Worm (Caenorhabditis elegans) whole organism, young adult: ENCODE measurements around the gene xbp-1.

Experiments used
- B0035.1 ChIP-seq: sonication (generic microtip); optimal IDR thresholded peaks from 2 replicates; lab custom pipeline; 2016; ENCODE audit warnings: missing genetic modification characterization, mild to moderate bottlenecking, missing compliant biosample characterization, missing genotype, missing genetic modification reagents
- C17E4.6 ChIP-seq: fragments of 200-800 bp; sonication (Bioruptor generic); IDR thresholded peaks from 2 replicates; pipeline ENCODE4 v1.3.6; 2022; ENCODE audit warnings: missing genetic modification reagents, missing genetic modification characterization, missing compliant biosample characterization
- F10E7.11 ChIP-seq: sonication (generic microtip); optimal IDR thresholded peaks from 2 replicates; lab custom pipeline; 2017; ENCODE audit warnings: mild to moderate bottlenecking, missing genetic modification characterization, moderate library complexity, missing compliant biosample characterization
- F22D6.2 ChIP-seq: sonication (generic microtip); optimal IDR thresholded peaks from 2 replicates; lab custom pipeline; 2016; ENCODE audit warnings: mild to moderate bottlenecking, missing genetic modification characterization, missing compliant biosample characterization
- F55B11.4 ChIP-seq: sonication (generic microtip); optimal IDR thresholded peaks from 2 replicates; lab custom pipeline; 2016; ENCODE audit warnings: missing compliant biosample characterization, missing genetic modification characterization, borderline replicate concordance; ENCODE audit not compliant: insufficient read depth
- T07F8.4 ChIP-seq: sonication (generic microtip); optimal IDR thresholded peaks from 2 replicates; lab custom pipeline; 2016; ENCODE audit warnings: mild to moderate bottlenecking, missing genetic modification characterization, moderate library complexity, missing compliant biosample characterization
- Y67H2A.10 ChIP-seq: fragments of 200-800 bp; sonication (Bioruptor generic); conservative IDR thresholded peaks from 2 replicates; pipeline ENCODE4 v1.3.6; 2022; ENCODE audit warnings: missing genetic modification reagents, missing genetic modification characterization, missing compliant biosample characterization
- Y79H2A.3 ChIP-seq: fragments of 200-800 bp; sonication (Bioruptor generic); conservative IDR thresholded peaks from 2 replicates; pipeline ENCODE4 v1.3.6; 2022; ENCODE audit warnings: missing genetic modification reagents, missing genetic modification characterization, missing compliant biosample characterization
- atf-7 ChIP-seq: sonication (generic microtip); optimal IDR thresholded peaks from 2 replicates; lab custom pipeline; 2017; ENCODE audit warnings: mild to moderate bottlenecking, missing genetic modification characterization, missing compliant biosample characterization
- attf-3 ChIP-seq: fragments of 200-800 bp; sonication (Bioruptor generic); conservative IDR thresholded peaks from 2 replicates; pipeline ENCODE4 v1.3.6; 2022; ENCODE audit warnings: missing genetic modification reagents, missing genetic modification characterization, missing compliant biosample characterization
- bed-1 ChIP-seq: fragments of 200-800 bp; sonication (Bioruptor generic); IDR thresholded peaks from 2 replicates; pipeline ENCODE4 v1.3.6; 2022; ENCODE audit warnings: missing genetic modification reagents, missing genetic modification characterization, missing compliant biosample characterization
- ceh-100 ChIP-seq: fragments of 200-800 bp; sonication (Bioruptor generic); IDR thresholded peaks from 2 replicates; pipeline ENCODE4 v1.3.6; 2022; ENCODE audit warnings: missing genetic modification reagents, missing genetic modification characterization, missing compliant biosample characterization
- ceh-91 ChIP-seq: fragments of 200-800 bp; sonication (Bioruptor generic); IDR thresholded peaks from 2 replicates; pipeline ENCODE4 v1.3.6; 2022; ENCODE audit warnings: missing genetic modification reagents, missing genetic modification characterization, missing compliant biosample characterization
- dox-1 ChIP-seq: fragments of 200-800 bp; sonication (Bioruptor generic); IDR thresholded peaks from 2 replicates; pipeline ENCODE4 v1.3.6; 2022; ENCODE audit warnings: missing genetic modification reagents, missing genetic modification characterization, missing compliant biosample characterization
- fkh-3 ChIP-seq: sonication (generic microtip); optimal IDR thresholded peaks from 2 replicates; lab custom pipeline; 2016; ENCODE audit warnings: mild to moderate bottlenecking, missing genetic modification characterization, missing compliant biosample characterization
- gei-17 ChIP-seq: fragments of 200-800 bp; sonication (Bioruptor generic); optimal IDR thresholded peaks from 2 replicates; lab custom pipeline; 2018; ENCODE audit warnings: mild to moderate bottlenecking, missing genetic modification characterization, missing compliant biosample characterization
- hrde-1 ChIP-seq: sonication (generic microtip); optimal IDR thresholded peaks from 2 replicates; lab custom pipeline; 2016; ENCODE audit warnings: missing genetic modification characterization, mild to moderate bottlenecking, missing compliant biosample characterization, moderate library complexity, missing genotype, missing genetic modification reagents, borderline replicate concordance
- let-526 ChIP-seq: fragments of 200-800 bp; sonication (Bioruptor generic); IDR thresholded peaks from 2 replicates; pipeline ENCODE4 v1.3.6; 2022; ENCODE audit warnings: missing genetic modification reagents, missing genetic modification characterization, missing compliant biosample characterization
- let-607 ChIP-seq, 2 experiments: fragments of 200-800 bp in 1 of 2; sonication (Bioruptor generic) in 1 of 2; sonication (generic microtip) in 1 of 2; optimal IDR thresholded peaks; 2 replicates each; lab custom pipeline; 2016 to 2018; ENCODE audit warnings: mild to moderate bottlenecking in 2 of 2, missing compliant biosample characterization in 2 of 2, missing genetic modification characterization in 2 of 2, moderate library complexity in 2 of 2, missing genotype in 1 of 2
- lin-26 ChIP-seq: fragments of 200-800 bp; sonication (Bioruptor generic); IDR thresholded peaks from 2 replicates; pipeline ENCODE4 v1.3.6; 2022; ENCODE audit warnings: missing genetic modification reagents, missing genetic modification characterization, missing compliant biosample characterization
- lin-40 ChIP-seq: sonication (generic microtip); optimal IDR thresholded peaks from 2 replicates; lab custom pipeline; 2016; ENCODE audit warnings: missing genetic modification characterization, mild to moderate bottlenecking, missing compliant biosample characterization, missing genotype, missing genetic modification reagents
- lin-54 ChIP-seq: fragments of 200-800 bp; sonication (Bioruptor generic); optimal IDR thresholded peaks from 2 replicates; lab custom pipeline; 2018; ENCODE audit warnings: mild to moderate bottlenecking, missing genetic modification characterization, missing compliant biosample characterization
- madf-3 ChIP-seq: fragments of 200-800 bp; sonication (Bioruptor generic); IDR thresholded peaks from 2 replicates; pipeline ENCODE4 v1.3.6; 2022; ENCODE audit warnings: missing genetic modification reagents, missing genetic modification characterization, missing compliant biosample characterization
- madf-8 ChIP-seq: fragments of 200-800 bp; sonication (Bioruptor generic); conservative IDR thresholded peaks from 2 replicates; pipeline ENCODE4 v1.3.6; 2022; ENCODE audit warnings: missing genetic modification reagents, missing genetic modification characterization, missing compliant biosample characterization
- mel-28 ChIP-seq: sonication (generic microtip); optimal IDR thresholded peaks from 2 replicates; lab custom pipeline; 2016; ENCODE audit warnings: borderline replicate concordance, mild to moderate bottlenecking, missing genetic modification characterization, missing compliant biosample characterization
- nhr-120 ChIP-seq: fragments of 200-800 bp; sonication (Bioruptor generic); IDR thresholded peaks from 2 replicates; pipeline ENCODE4 v1.3.6; 2022; ENCODE audit warnings: missing genetic modification characterization, missing compliant biosample characterization
- nhr-80 ChIP-seq: sonication (generic microtip); optimal IDR thresholded peaks from 2 replicates; lab custom pipeline; 2016; ENCODE audit warnings: missing genetic modification characterization, missing compliant biosample characterization
- nhr-90 ChIP-seq: sonication (generic microtip); optimal IDR thresholded peaks from 2 replicates; lab custom pipeline; 2016; ENCODE audit warnings: missing genotype, mild to moderate bottlenecking, missing genetic modification characterization, missing compliant biosample characterization
- rpc-1 ChIP-seq, 2 experiments: fragments of 150-350 bp in 1 of 2; sonication (generic microtip) in 1 of 2; optimal IDR thresholded peaks; 2 replicates each; lab custom pipeline; 2014 to 2018; ENCODE audit warnings: missing biosample characterization in 1 of 2, missing genetic modification characterization in 1 of 2, missing genetic modification reagents in 1 of 2, missing genotype in 1 of 2
- sea-2 ChIP-seq: fragments of 200-800 bp; sonication (Bioruptor generic); IDR thresholded peaks from 2 replicates; pipeline ENCODE4 v1.3.6; 2022; ENCODE audit warnings: missing genetic modification characterization, missing compliant biosample characterization
- snpc-1.1 ChIP-seq: sonication (generic microtip); optimal IDR thresholded peaks from 2 replicates; lab custom pipeline; 2017; ENCODE audit warnings: missing genetic modification characterization, mild to moderate bottlenecking, missing compliant biosample characterization, antibody characterized with exemption, moderate library complexity, missing genotype, missing genetic modification reagents; ENCODE audit not compliant: insufficient read depth
- sptf-2 ChIP-seq: fragments of 200-800 bp; sonication (Bioruptor generic); optimal IDR thresholded peaks from 2 replicates; lab custom pipeline; 2018; ENCODE audit warnings: mild to moderate bottlenecking, missing genetic modification characterization, missing compliant biosample characterization
- tbp1 ChIP-seq: fragments of 200-800 bp; sonication (Bioruptor generic); optimal IDR thresholded peaks from 2 replicates; lab custom pipeline; 2018; ENCODE audit warnings: mild to moderate bottlenecking, missing genetic modification characterization, missing compliant biosample characterization
- ztf-25 ChIP-seq: fragments of 200-800 bp; sonication (Bioruptor generic); IDR thresholded peaks from 2 replicates; pipeline ENCODE4 v1.3.6; 2022; ENCODE audit warnings: missing genetic modification reagents, missing genetic modification characterization, missing compliant biosample characterization
- ztf-3 ChIP-seq: fragments of 200-800 bp; sonication (Bioruptor generic); optimal IDR thresholded peaks from 2 replicates; lab custom pipeline; 2018; ENCODE audit warnings: mild to moderate bottlenecking, missing genetic modification characterization, missing compliant biosample characterization

The xbp-1 gene

DNA sequence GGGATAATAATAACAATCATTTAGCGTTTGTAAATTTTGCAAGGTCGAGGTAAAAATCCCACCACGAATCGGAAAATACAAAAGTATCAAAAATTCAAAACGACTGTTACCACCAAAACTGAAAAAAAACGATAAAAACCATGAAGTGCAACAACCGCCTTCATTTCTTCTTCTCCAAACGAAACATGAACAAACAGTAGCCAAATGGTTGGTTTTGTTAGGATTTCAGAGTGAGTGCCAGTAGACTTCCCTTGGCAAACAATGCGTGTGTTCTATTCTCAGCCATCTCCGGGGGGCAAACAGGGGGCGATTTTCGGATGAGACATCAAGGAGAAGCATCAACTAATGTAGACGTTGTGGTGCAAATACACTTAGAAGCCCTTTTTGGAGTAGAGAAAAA lies 31.1 kb downstream of the xbp-1 start:
- TF ChIP-seq let-526 (GFP tag; lab: Robert Waterston, UW) (no peak), dox-1 (GFP tag; lab: Robert Waterston, UW) (no peak), snpc-1.1 (no peak), attf-3 (GFP tag; lab: Robert Waterston, UW) (no peak), Y67H2A.10 (GFP tag; lab: Robert Waterston, UW) (no peak), nhr-90 (tag; lab: Kevin White, UChicago) (no peak), rpc-1 (optimal IDR thresholded peaks at IDR 0.05; lab: Kevin White, UChicago) (no peak), rpc-1 (tag; optimal IDR thresholded peaks at IDR 0.05; lab: Kevin White, UChicago) (no peak), F10E7.11 (tag; lab: Kevin White, UChicago) (no peak), sptf-2 (GFP tag; lab: Kevin White, UChicago) (no peak), ztf-3 (no peak), fkh-3 (tag; lab: Kevin White, UChicago) (no peak), bed-1 (GFP tag; lab: Robert Waterston, UW) (no peak), ceh-91 (GFP tag; lab: Robert Waterston, UW) (no peak), F22D6.2 (tag; lab: Kevin White, UChicago) (no peak), nhr-120 (GFP tag; lab: Robert Waterston, UW) (no peak), let-607 (tag; optimal IDR thresholded peaks at IDR 0.05; lab: Kevin White, UChicago) (no peak)
- TF ChIP-seq, all 124 proteins: peak for 0

- TF ChIP-seq F55B11.4 (tag; lab: Kevin White, UChicago) (no peak), nhr-90 (tag; lab: Kevin White, UChicago) (no peak), Y79H2A.3 (no peak), nhr-80 (tag; lab: Kevin White, UChicago) (peak; percentile 65), B0035.1 (tag; lab: Kevin White, UChicago) (no peak), tbp1 (GFP tag; lab: Kevin White, UChicago) (no peak), ceh-91 (GFP tag; lab: Robert Waterston, UW) (no peak)
Measured at ce11 chrIII:4227363-4227762, 33.8 kb downstream of the xbp-1 start.

ce11 chrIII:4228008-4228407 lies 34.4 kb downstream of the xbp-1 start, which contains the start of gene mpk-1:
mpk-1 (minus strand) TSS chrIII:4228108.
- TF ChIP-seq lin-54 (GFP tag; lab: Kevin White, UChicago) (no peak), atf-7 (tag; lab: Kevin White, UChicago) (no peak), C17E4.6 (GFP tag; lab: Robert Waterston, UW) (no peak), madf-3 (GFP tag; lab: Robert Waterston, UW) (no peak), ceh-91 (GFP tag; lab: Robert Waterston, UW) (no peak), hrde-1 (tag; lab: Kevin White, UChicago) (no peak), lin-40 (tag; lab: Kevin White, UChicago) (no peak), let-607 (tag; optimal IDR thresholded peaks at IDR 0.05; lab: Kevin White, UChicago) (no peak), lin-26 (GFP tag; lab: Robert Waterston, UW) (no peak), madf-8 (no peak), T07F8.4 (tag; lab: Kevin White, UChicago) (no peak), F22D6.2 (tag; lab: Kevin White, UChicago) (no peak), rpc-1 (optimal IDR thresholded peaks at IDR 0.05; lab: Kevin White, UChicago) (no peak), rpc-1 (tag; optimal IDR thresholded peaks at IDR 0.05; lab: Kevin White, UChicago) (no peak), ceh-100 (GFP tag; lab: Robert Waterston, UW) (no peak), mel-28 (tag; lab: Kevin White, UChicago) (no peak), sea-2 (GFP tag; lab: Robert Waterston, UW) (no peak), gei-17 (no peak), ztf-25 (GFP tag; lab: Robert Waterston, UW) (no peak), F10E7.11 (tag; lab: Kevin White, UChicago) (no peak), nhr-80 (tag; lab: Kevin White, UChicago) (no peak)
